Worm (Caenorhabditis elegans) whole organism, early embryonic: ENCODE data around the gene Y25C1A.2.

Experiments used
- aly-1 ChIP-seq: sonication (generic microtip); optimal IDR thresholded peaks from 2 replicates; lab custom pipeline; 2016; ENCODE audit warnings: missing genetic modification characterization, missing compliant biosample characterization
- ama-1 ChIP-seq: fragments of 150-350 bp; optimal IDR thresholded peaks from 2 replicates; lab custom pipeline; 2014
- ceh-13 ChIP-seq: fragments of 200-800 bp; sonication (Bioruptor generic); optimal IDR thresholded peaks from 2 replicates; lab custom pipeline; 2018; ENCODE audit warnings: mild to moderate bottlenecking, missing genetic modification characterization, missing compliant biosample characterization
- ceh-36 ChIP-seq: sonication (generic microtip); optimal IDR thresholded peaks from 2 replicates; lab custom pipeline; 2016; ENCODE audit warnings: missing genetic modification characterization, inconsistent platforms, missing compliant biosample characterization
- ets-7 ChIP-seq: sonication (generic microtip); optimal IDR thresholded peaks from 2 replicates; lab custom pipeline; 2016; ENCODE audit warnings: missing genotype, missing genetic modification characterization, missing compliant biosample characterization
- hmbx-1 ChIP-seq: sonication (generic microtip); optimal IDR thresholded peaks from 2 replicates; lab custom pipeline; 2016; ENCODE audit warnings: mild to moderate bottlenecking, missing genetic modification characterization, missing compliant biosample characterization
- hnd-1 ChIP-seq: sonication (generic microtip); optimal IDR thresholded peaks from 2 replicates; lab custom pipeline; 2016; ENCODE audit warnings: missing genetic modification characterization, missing compliant biosample characterization
- pes-1 ChIP-seq: fragments of 200-800 bp; sonication (Bioruptor generic); IDR thresholded peaks from 2 replicates; pipeline ENCODE4 v1.3.6; 2022; ENCODE audit warnings: missing genetic modification reagents, missing genetic modification characterization, missing compliant biosample characterization
- sea-1 ChIP-seq: fragments of 200-800 bp; sonication (Bioruptor generic); conservative IDR thresholded peaks from 2 replicates; pipeline ENCODE4 v1.3.6; 2022; ENCODE audit warnings: missing genetic modification characterization, missing compliant biosample characterization
- tbx-11 ChIP-seq: fragments of 200-800 bp; sonication (Bioruptor generic); IDR thresholded peaks from 2 replicates; pipeline ENCODE4 v1.3.6; 2022; ENCODE audit warnings: missing genetic modification characterization, missing compliant biosample characterization
- tbx-37 ChIP-seq: fragments of 200-800 bp; sonication (Bioruptor generic); conservative IDR thresholded peaks from 2 replicates; pipeline ENCODE4 v1.3.6; 2022; ENCODE audit warnings: missing genetic modification reagents, missing genetic modification characterization, missing compliant biosample characterization
- tra-4 ChIP-seq: sonication (generic microtip); optimal IDR thresholded peaks from 2 replicates; lab custom pipeline; 2017; ENCODE audit warnings: missing genetic modification characterization, missing compliant biosample characterization

- TF ChIP-seq ets-7 (tag; lab: Kevin White, UChicago) (no peak), ama-1 (no peak), sea-1 (no peak), tra-4 (no peak), hmbx-1 (tag; lab: Kevin White, UChicago) (no peak), hnd-1 (tag; lab: Kevin White, UChicago) (no peak), tbx-11 (GFP tag; lab: Robert Waterston, UW) (no peak), tbx-37 (GFP tag; lab: Robert Waterston, UW) (no peak), aly-1 (tag; lab: Kevin White, UChicago) (no peak), pes-1 (no peak), ceh-36 (tag; lab: Kevin White, UChicago) (no peak), ceh-13 (no peak)
These were observed 1.3 kb upstream of the Y25C1A.2 start, which contains the start of gene Y25C1A.13 for ce11 chrII:3111147-3111546.
